Worm (Caenorhabditis elegans) whole organism, L1 larva: ENCODE results near the gene Y45G5AM.4.
A peak's percentile ranks its signal among the peaks of the same experiment; 100 is the strongest.

Experiments used
- C34B4.2 ChIP-seq: sonication (generic microtip); optimal IDR thresholded peaks from 2 replicates; lab custom pipeline; 2017; ENCODE audit warnings: mild to moderate bottlenecking, missing genetic modification characterization, missing compliant biosample characterization
- ces-1 ChIP-seq: fragments of 150-350 bp; optimal IDR thresholded peaks from 2 replicates; lab custom pipeline; 2014; ENCODE audit warnings: missing biosample characterization, missing genetic modification reagents, missing genetic modification characterization
- fkh-10 ChIP-seq: sonication (generic microtip); optimal IDR thresholded peaks from 2 replicates; lab custom pipeline; 2017; ENCODE audit warnings: missing biosample characterization, missing genetic modification reagents, missing genetic modification characterization
- hlh-17 ChIP-seq: fragments of 200-800 bp; sonication (Bioruptor generic); optimal IDR thresholded peaks from 2 replicates; lab custom pipeline; 2018; ENCODE audit warnings: missing genetic modification characterization, mild to moderate bottlenecking, missing compliant biosample characterization, moderate library complexity, borderline replicate concordance
- lin-35 ChIP-seq, 2 experiments: fragments of 150-350 bp; optimal IDR thresholded peaks; 2 replicates each; lab custom pipeline; 2014; ENCODE audit warnings: missing biosample characterization in 2 of 2, missing genetic modification characterization in 2 of 2, missing genetic modification reagents in 2 of 2
- unc-130 ChIP-seq: fragments of 150-350 bp; optimal IDR thresholded peaks from 2 replicates; lab custom pipeline; 2017; ENCODE audit warnings: missing biosample characterization, missing genetic modification characterization, inconsistent platforms

Y45G5AM.4 gene

ce11 chrV:4204421-4204820 is 41.4 kb downstream of the Y45G5AM.4 start, which contains the start of gene H43I07.1:
Gene H43I07.1 (plus strand): TSS chrV:4204721.
- TF ChIP-seq hlh-17 (GFP tag; lab: Kevin White, UChicago) (no peak), unc-130 (no peak), lin-35 (GFP tag; optimal IDR thresholded peaks at IDR 0.05; lab: Kevin White, UChicago) (no peak)
- TF ChIP-seq, all 84 proteins: peak for 0

- TF ChIP-seq ces-1 (GFP tag; lab: Kevin White, UChicago) (peak; percentile 25), C34B4.2 (tag; lab: Kevin White, UChicago) (no peak), fkh-10 (GFP tag; lab: Kevin White, UChicago) (peak; percentile 49)
- TF ChIP-seq, all 84 proteins: peak for 2
Measured at ce11 chrV:4211521-4211920, 48.5 kb downstream of the Y45G5AM.4 start.
